Fruit fly (Drosophila melanogaster) whole organism, prepupa: ENCODE measurements around the gene Nrd1.
A peak's percentile ranks its signal among the peaks of the same experiment; 100 is the strongest.

Experiments used
- CG6276 ChIP-seq: fragments of 200-800 bp; sonication (Bioruptor generic); optimal IDR thresholded peaks from 2 replicates; lab custom pipeline; 2017; ENCODE audit warnings: missing biosample characterization, mild to moderate bottlenecking, missing genetic modification characterization
- CG9139 ChIP-seq: fragments of 200-800 bp; sonication (Bioruptor generic); optimal IDR thresholded peaks from 3 replicates; lab custom pipeline; 2017; ENCODE audit warnings: missing biosample characterization, mild to moderate bottlenecking, missing genetic modification characterization
- Gug ChIP-seq: fragments of 200-800 bp; sonication (Bioruptor generic); IDR thresholded peaks from 2 replicates; pipeline ENCODE4 v1.3.6; 2022; ENCODE audit warnings: missing biosample characterization, missing genetic modification characterization
- Lpt ChIP-seq: fragments of 200-800 bp; sonication (Bioruptor generic); optimal IDR thresholded peaks from 3 replicates; lab custom pipeline; 2016; ENCODE audit warnings: missing biosample characterization, missing genetic modification characterization
- OdsH ChIP-seq: fragments of 200-800 bp; sonication (Bioruptor generic); optimal IDR thresholded peaks from 3 replicates; lab custom pipeline; 2016; ENCODE audit warnings: missing biosample characterization, missing genetic modification characterization
- acj6 ChIP-seq: fragments of 200-800 bp; sonication (Bioruptor generic); optimal IDR thresholded peaks from 3 replicates; lab custom pipeline; 2016; ENCODE audit warnings: missing biosample characterization, missing genetic modification characterization
- fd85E ChIP-seq: fragments of 200-800 bp; sonication (Bioruptor generic); optimal IDR thresholded peaks from 3 replicates; lab custom pipeline; 2016; ENCODE audit warnings: missing biosample characterization, missing genetic modification characterization
- salr ChIP-seq, 2 experiments: fragments of 200-800 bp; sonication (Bioruptor generic); optimal IDR thresholded peaks; 3 replicates each; lab custom pipeline; 2016 to 2018; ENCODE audit warnings: missing biosample characterization in 2 of 2, missing genetic modification characterization in 2 of 2, mild to moderate bottlenecking in 1 of 2
- topi ChIP-seq: fragments of 200-800 bp; sonication (Bioruptor generic); optimal IDR thresholded peaks from 3 replicates; lab custom pipeline; 2016; ENCODE audit warnings: missing biosample characterization, missing genetic modification characterization

DNA sequence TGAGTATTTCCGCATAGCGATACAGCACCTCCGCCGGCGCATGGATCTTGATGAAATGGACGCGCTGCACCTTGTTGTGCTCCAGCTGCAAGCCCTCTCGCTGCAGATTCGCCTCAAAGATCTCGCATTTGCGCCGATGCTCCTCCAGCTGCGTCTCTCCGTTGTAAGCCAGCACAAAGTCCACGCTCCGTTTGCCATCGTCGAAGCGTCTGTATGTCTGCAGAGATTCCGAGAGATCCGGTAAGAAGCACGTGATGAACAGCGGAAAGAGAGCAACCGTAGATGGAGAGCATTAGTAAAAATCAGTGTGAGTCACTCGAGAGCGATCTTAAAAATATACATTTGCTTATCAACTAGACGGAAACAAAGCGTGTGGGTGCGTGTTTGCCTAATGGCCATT lies 13.0 kb upstream of the Nrd1 start:
- TF ChIP-seq OdsH (GFP tag; lab: Kevin White, UChicago) (no peak), CG9139 (GFP tag; lab: Kevin White, UChicago) (no peak), acj6 (no peak), Gug (GFP tag; lab: Robert Waterston, UW) (no peak), salr (GFP tag; optimal IDR thresholded peaks at IDR 0.05; lab: Kevin White, UChicago) (no peak), Lpt (no peak), CG6276 (GFP tag; lab: Kevin White, UChicago) (peak; percentile 5), fd85E (GFP tag; lab: Kevin White, UChicago) (no peak), topi (GFP tag; lab: Kevin White, UChicago) (no peak)
